Worm (Caenorhabditis elegans) whole organism, young adult: ENCODE results near the gene C44C1.1.

Experiments used
- B0035.1 ChIP-seq: sonication (generic microtip); optimal IDR thresholded peaks from 2 replicates; lab custom pipeline; 2016; ENCODE audit warnings: missing genetic modification characterization, mild to moderate bottlenecking, missing compliant biosample characterization, missing genotype, missing genetic modification reagents
- B0336.3 ChIP-seq: fragments of 200-800 bp; sonication (Bioruptor generic); IDR thresholded peaks from 2 replicates; pipeline ENCODE4 v1.3.6; 2022; ENCODE audit warnings: missing genetic modification characterization, missing compliant biosample characterization
- C17E4.6 ChIP-seq: fragments of 200-800 bp; sonication (Bioruptor generic); IDR thresholded peaks from 2 replicates; pipeline ENCODE4 v1.3.6; 2022; ENCODE audit warnings: missing genetic modification reagents, missing genetic modification characterization, missing compliant biosample characterization
- F22D6.2 ChIP-seq: sonication (generic microtip); optimal IDR thresholded peaks from 2 replicates; lab custom pipeline; 2016; ENCODE audit warnings: mild to moderate bottlenecking, missing genetic modification characterization, missing compliant biosample characterization
- F23B12.7 ChIP-seq: sonication (generic microtip); optimal IDR thresholded peaks from 2 replicates; lab custom pipeline; 2017; ENCODE audit warnings: missing genetic modification characterization, mild to moderate bottlenecking, missing compliant biosample characterization, antibody characterized with exemption, moderate library complexity; ENCODE audit not compliant: insufficient read depth
- F57C9.4 ChIP-seq: sonication (generic microtip); optimal IDR thresholded peaks from 2 replicates; lab custom pipeline; 2017; ENCODE audit warnings: mild to moderate bottlenecking, missing genetic modification characterization, missing compliant biosample characterization
- K11D2.4 ChIP-seq: fragments of 200-800 bp; sonication (Bioruptor generic); IDR thresholded peaks from 2 replicates; pipeline ENCODE4 v1.3.6; 2022; ENCODE audit warnings: missing genetic modification reagents, missing genetic modification characterization, missing compliant biosample characterization
- K12H6.12 ChIP-seq: fragments of 200-800 bp; sonication (Bioruptor generic); optimal IDR thresholded peaks from 2 replicates; lab custom pipeline; 2018; ENCODE audit warnings: mild to moderate bottlenecking, missing genetic modification characterization, missing compliant biosample characterization
- Y56A3A.18 ChIP-seq: fragments of 200-800 bp; sonication (Bioruptor generic); IDR thresholded peaks from 2 replicates; pipeline ENCODE4 v1.3.6; 2022; ENCODE audit warnings: missing genetic modification reagents, missing genetic modification characterization, missing compliant biosample characterization
- Y79H2A.3 ChIP-seq: fragments of 200-800 bp; sonication (Bioruptor generic); conservative IDR thresholded peaks from 2 replicates; pipeline ENCODE4 v1.3.6; 2022; ENCODE audit warnings: missing genetic modification reagents, missing genetic modification characterization, missing compliant biosample characterization
- Y95B8A.8 ChIP-seq: fragments of 200-800 bp; sonication (Bioruptor generic); IDR thresholded peaks from 2 replicates; pipeline ENCODE4 v1.3.6; 2022; ENCODE audit warnings: missing genetic modification reagents, missing genetic modification characterization, missing compliant biosample characterization
- aptf-3 ChIP-seq: fragments of 200-800 bp; sonication (Bioruptor generic); IDR thresholded peaks from 2 replicates; pipeline ENCODE4 v1.3.6; 2022; ENCODE audit warnings: missing genetic modification characterization, missing compliant biosample characterization
- atf-7 ChIP-seq: sonication (generic microtip); optimal IDR thresholded peaks from 2 replicates; lab custom pipeline; 2017; ENCODE audit warnings: mild to moderate bottlenecking, missing genetic modification characterization, missing compliant biosample characterization
- athp-1 ChIP-seq: sonication (generic microtip); optimal IDR thresholded peaks from 2 replicates; lab custom pipeline; 2017; ENCODE audit warnings: mild to moderate bottlenecking, missing genetic modification characterization, missing compliant biosample characterization
- attf-3 ChIP-seq: fragments of 200-800 bp; sonication (Bioruptor generic); conservative IDR thresholded peaks from 2 replicates; pipeline ENCODE4 v1.3.6; 2022; ENCODE audit warnings: missing genetic modification reagents, missing genetic modification characterization, missing compliant biosample characterization
- attf-6 ChIP-seq: fragments of 200-800 bp; sonication (Bioruptor generic); IDR thresholded peaks from 2 replicates; pipeline ENCODE4 v1.3.6; 2022; ENCODE audit warnings: missing genetic modification reagents, missing genetic modification characterization, missing compliant biosample characterization
- bed-2 ChIP-seq: fragments of 200-800 bp; sonication (Bioruptor generic); IDR thresholded peaks from 2 replicates; pipeline ENCODE4 v1.3.6; 2022; ENCODE audit warnings: missing genetic modification reagents, missing genetic modification characterization, missing compliant biosample characterization
- cebp-2 ChIP-seq: fragments of 200-800 bp; sonication (Bioruptor generic); IDR thresholded peaks from 2 replicates; pipeline ENCODE4 v1.3.6; 2022; ENCODE audit warnings: missing genetic modification characterization, missing compliant biosample characterization
- ceh-100 ChIP-seq: fragments of 200-800 bp; sonication (Bioruptor generic); IDR thresholded peaks from 2 replicates; pipeline ENCODE4 v1.3.6; 2022; ENCODE audit warnings: missing genetic modification reagents, missing genetic modification characterization, missing compliant biosample characterization
- ceh-27 ChIP-seq: fragments of 200-800 bp; sonication (Bioruptor generic); optimal IDR thresholded peaks from 2 replicates; lab custom pipeline; 2018; ENCODE audit warnings: mild to moderate bottlenecking, missing genetic modification characterization, moderate library complexity, missing compliant biosample characterization
- ceh-40 ChIP-seq: fragments of 200-800 bp; sonication (Bioruptor generic); IDR thresholded peaks from 2 replicates; pipeline ENCODE4 v1.3.6; 2022; ENCODE audit warnings: missing genetic modification characterization, missing compliant biosample characterization
- ceh-91 ChIP-seq: fragments of 200-800 bp; sonication (Bioruptor generic); IDR thresholded peaks from 2 replicates; pipeline ENCODE4 v1.3.6; 2022; ENCODE audit warnings: missing genetic modification reagents, missing genetic modification characterization, missing compliant biosample characterization
- dpff-1 ChIP-seq: sonication (generic microtip); optimal IDR thresholded peaks from 2 replicates; lab custom pipeline; 2017; ENCODE audit warnings: mild to moderate bottlenecking, missing genetic modification characterization, missing compliant biosample characterization
- efl-1 ChIP-seq: fragments of 150-350 bp; optimal IDR thresholded peaks from 2 replicates; lab custom pipeline; 2014; ENCODE audit warnings: missing biosample characterization, missing genetic modification reagents, missing genetic modification characterization
- egrh-3 ChIP-seq: fragments of 200-800 bp; sonication (Bioruptor generic); IDR thresholded peaks from 2 replicates; pipeline ENCODE4 v1.3.6; 2022; ENCODE audit warnings: missing genetic modification reagents, missing genetic modification characterization, missing compliant biosample characterization
- hrde-1 ChIP-seq: sonication (generic microtip); optimal IDR thresholded peaks from 2 replicates; lab custom pipeline; 2016; ENCODE audit warnings: missing genetic modification characterization, mild to moderate bottlenecking, missing compliant biosample characterization, moderate library complexity, missing genotype, missing genetic modification reagents, borderline replicate concordance
- hsf-1 ChIP-seq: fragments of 200-800 bp; sonication (Bioruptor generic); IDR thresholded peaks from 2 replicates; pipeline ENCODE4 v1.3.6; 2022; ENCODE audit warnings: missing genetic modification reagents, missing genetic modification characterization, missing compliant biosample characterization
- let-526 ChIP-seq: fragments of 200-800 bp; sonication (Bioruptor generic); IDR thresholded peaks from 2 replicates; pipeline ENCODE4 v1.3.6; 2022; ENCODE audit warnings: missing genetic modification reagents, missing genetic modification characterization, missing compliant biosample characterization
- lin-26 ChIP-seq: fragments of 200-800 bp; sonication (Bioruptor generic); IDR thresholded peaks from 2 replicates; pipeline ENCODE4 v1.3.6; 2022; ENCODE audit warnings: missing genetic modification reagents, missing genetic modification characterization, missing compliant biosample characterization
- lin-35 ChIP-seq, 3 experiments: fragments of 150-350 bp in 2 of 3; sonication (generic microtip) in 1 of 3; optimal IDR thresholded peaks; 2 replicates each; lab custom pipeline; 2014 to 2018; ENCODE audit warnings: missing biosample characterization in 3 of 3, missing genetic modification characterization in 3 of 3, missing genetic modification reagents in 3 of 3
- lir-1 ChIP-seq: fragments of 200-800 bp; sonication (Bioruptor generic); conservative IDR thresholded peaks from 2 replicates; pipeline ENCODE4 v1.3.6; 2022; ENCODE audit warnings: missing genetic modification reagents, missing genetic modification characterization, missing compliant biosample characterization
- madf-6 ChIP-seq: fragments of 200-800 bp; sonication (Bioruptor generic); IDR thresholded peaks from 2 replicates; pipeline ENCODE4 v1.3.6; 2022; ENCODE audit warnings: missing genetic modification reagents, missing genetic modification characterization, missing compliant biosample characterization
- mel-28 ChIP-seq: sonication (generic microtip); optimal IDR thresholded peaks from 2 replicates; lab custom pipeline; 2016; ENCODE audit warnings: borderline replicate concordance, mild to moderate bottlenecking, missing genetic modification characterization, missing compliant biosample characterization
- mes-4 ChIP-seq: sonication (generic microtip); optimal IDR thresholded peaks from 2 replicates; lab custom pipeline; 2016; ENCODE audit warnings: missing genotype, missing genetic modification characterization, missing compliant biosample characterization
- mxl-1 ChIP-seq: sonication (generic microtip); optimal IDR thresholded peaks from 2 replicates; lab custom pipeline; 2016; ENCODE audit warnings: missing genetic modification characterization, missing compliant biosample characterization
- nfyb-1 ChIP-seq: fragments of 200-800 bp; sonication (Bioruptor generic); IDR thresholded peaks from 2 replicates; pipeline ENCODE4 v1.3.6; 2022; ENCODE audit warnings: missing genetic modification reagents, missing genetic modification characterization, missing compliant biosample characterization
- rcor-1 ChIP-seq: fragments of 200-800 bp; sonication (Bioruptor generic); IDR thresholded peaks from 2 replicates; pipeline ENCODE4 v1.3.6; 2022; ENCODE audit warnings: missing genetic modification reagents, missing genetic modification characterization, missing compliant biosample characterization
- sdz-38 ChIP-seq: sonication (generic microtip); optimal IDR thresholded peaks from 2 replicates; lab custom pipeline; 2016; ENCODE audit warnings: missing genotype, missing genetic modification characterization, missing compliant biosample characterization
- sea-2 ChIP-seq: fragments of 200-800 bp; sonication (Bioruptor generic); IDR thresholded peaks from 2 replicates; pipeline ENCODE4 v1.3.6; 2022; ENCODE audit warnings: missing genetic modification characterization, missing compliant biosample characterization
- snpc-1.1 ChIP-seq: sonication (generic microtip); optimal IDR thresholded peaks from 2 replicates; lab custom pipeline; 2017; ENCODE audit warnings: missing genetic modification characterization, mild to moderate bottlenecking, missing compliant biosample characterization, antibody characterized with exemption, moderate library complexity, missing genotype, missing genetic modification reagents; ENCODE audit not compliant: insufficient read depth
- snpc-3.4 ChIP-seq: sonication (generic microtip); optimal IDR thresholded peaks from 2 replicates; lab custom pipeline; 2017; ENCODE audit warnings: missing genetic modification characterization, mild to moderate bottlenecking, missing compliant biosample characterization, antibody characterized with exemption, moderate library complexity, missing genotype, missing genetic modification reagents
- somi-1 ChIP-seq: fragments of 200-800 bp; sonication (Bioruptor generic); optimal IDR thresholded peaks from 2 replicates; lab custom pipeline; 2018; ENCODE audit warnings: mild to moderate bottlenecking, missing genetic modification characterization, missing compliant biosample characterization
- sptf-2 ChIP-seq: fragments of 200-800 bp; sonication (Bioruptor generic); optimal IDR thresholded peaks from 2 replicates; lab custom pipeline; 2018; ENCODE audit warnings: mild to moderate bottlenecking, missing genetic modification characterization, missing compliant biosample characterization
- unc-130 ChIP-seq: sonication (generic microtip); optimal IDR thresholded peaks from 2 replicates; lab custom pipeline; 2016; ENCODE audit warnings: missing genetic modification reagents, missing genetic modification characterization, missing compliant biosample characterization
- xnd-1 ChIP-seq: sonication (generic microtip); optimal IDR thresholded peaks from 2 replicates; lab custom pipeline; 2016; ENCODE audit warnings: missing genotype, missing genetic modification reagents, missing genetic modification characterization, missing compliant biosample characterization
- ztf-22 ChIP-seq: fragments of 200-800 bp; sonication (Bioruptor generic); optimal IDR thresholded peaks from 2 replicates; lab custom pipeline; 2018; ENCODE audit warnings: mild to moderate bottlenecking, missing genetic modification characterization, moderate library complexity, missing compliant biosample characterization
- ztf-6 ChIP-seq: fragments of 200-800 bp; sonication (Bioruptor generic); IDR thresholded peaks from 2 replicates; pipeline ENCODE4 v1.3.6; 2022; ENCODE audit warnings: missing genetic modification reagents, missing genetic modification characterization, missing compliant biosample characterization

C44C1.1 gene

DNA sequence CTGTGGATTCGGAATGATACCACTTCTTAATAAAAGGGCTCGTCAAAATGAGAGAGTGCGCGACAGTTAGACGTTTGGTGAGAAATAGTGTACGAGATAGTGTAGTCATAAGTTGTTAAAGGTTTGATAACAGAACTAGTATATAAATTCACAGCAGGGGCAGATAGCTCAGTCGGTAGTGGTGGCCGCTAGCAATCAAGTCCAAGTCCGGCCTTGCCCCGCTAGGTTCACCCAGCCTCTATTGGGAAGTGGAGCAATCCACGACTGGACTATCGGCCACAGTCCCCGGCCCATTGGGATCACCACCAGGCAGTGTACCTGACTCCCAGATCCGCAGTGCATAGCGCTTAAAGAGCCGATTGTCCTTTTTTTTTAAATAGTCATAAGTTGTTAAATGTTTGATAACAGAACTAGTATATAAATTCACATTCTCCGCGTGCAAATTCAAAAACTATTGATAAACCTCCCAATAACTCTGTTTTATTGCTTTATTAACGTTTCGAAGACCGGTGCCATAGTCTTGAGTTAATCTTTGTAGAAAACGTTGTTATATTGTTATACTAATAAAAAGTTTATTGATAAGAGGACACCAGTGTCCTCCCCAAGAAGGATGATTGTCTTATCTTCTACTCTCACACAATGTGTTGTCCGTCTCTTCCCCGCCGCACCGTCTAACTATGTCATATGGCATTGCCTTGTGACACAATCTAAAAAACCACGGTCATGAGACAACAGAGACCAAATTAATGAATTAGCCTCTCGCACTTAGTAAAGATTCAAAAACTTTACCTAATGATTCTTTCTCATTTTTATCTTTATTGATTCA is 30.3 kb downstream of the C44C1.1 start (continued):
- TF ChIP-seq aptf-3 (GFP tag; lab: Robert Waterston, UW) (no peak), nfyb-1 (GFP tag; lab: Robert Waterston, UW) (peak; percentile 48), C17E4.6 (GFP tag; lab: Robert Waterston, UW) (no peak), F23B12.7 (tag; lab: Kevin White, UChicago) (no peak), madf-6 (GFP tag; lab: Robert Waterston, UW) (no peak), xnd-1 (no peak), Y95B8A.8 (0 out of 2 replicates have a peak, but pooled peaks have one; percentile 44), B0035.1 (tag; lab: Kevin White, UChicago) (peak; percentile 2), Y56A3A.18 (GFP tag; lab: Robert Waterston, UW) (0 out of 2 replicates have a peak, but pooled peaks have one; percentile 20), B0336.3 (GFP tag; lab: Robert Waterston, UW) (peak; percentile 63), F22D6.2 (peak; percentile 1), lir-1 (GFP tag; lab: Robert Waterston, UW) (peak; percentile 28; the same call in 1 of the 2 replicates), egrh-3 (GFP tag; lab: Robert Waterston, UW) (no peak), rcor-1 (GFP tag; lab: Robert Waterston, UW) (no peak), let-526 (GFP tag; lab: Robert Waterston, UW) (peak; percentile 55; the same call in 1 of the 2 replicates), attf-6 (GFP tag; lab: Robert Waterston, UW) (no peak), athp-1 (no peak), dpff-1 (tag; lab: Kevin White, UChicago) (no peak), cebp-2 (no peak), mel-28 (tag; lab: Kevin White, UChicago) (no peak), hsf-1 (no peak), ceh-91 (GFP tag; lab: Robert Waterston, UW) (no peak), mxl-1 (no peak), hrde-1 (tag; lab: Kevin White, UChicago) (no peak), efl-1 (GFP tag; lab: Kevin White, UChicago) (no peak), K12H6.12 (peak; percentile 13), lin-26 (GFP tag; lab: Robert Waterston, UW) (peak; percentile 63), ztf-22 (peak; percentile 67), F57C9.4 (tag; lab: Kevin White, UChicago) (peak; percentile 29), sea-2 (no peak), K11D2.4 (GFP tag; lab: Robert Waterston, UW) (peak; percentile 59; the same call in 1 of the 2 replicates), Y79H2A.3 (no peak), sdz-38 (tag; lab: Kevin White, UChicago) (no peak), unc-130 (GFP tag; lab: Kevin White, UChicago) (no peak), snpc-3.4 (tag; lab: Kevin White, UChicago) (no peak), attf-3 (no peak), lin-35 (GFP tag; optimal IDR thresholded peaks at IDR 0.05; lab: Kevin White, UChicago) (no peak), atf-7 (tag; lab: Kevin White, UChicago) (peak; percentile 37), ceh-40 (GFP tag; lab: Robert Waterston, UW) (no peak), ceh-27 (GFP tag; lab: Kevin White, UChicago) (no peak), ztf-6 (no peak), mes-4 (tag; lab: Kevin White, UChicago) (no peak), somi-1 (peak; percentile 24), ceh-100 (GFP tag; lab: Robert Waterston, UW) (no peak), sptf-2 (GFP tag; lab: Kevin White, UChicago) (no peak), bed-2 (GFP tag; lab: Robert Waterston, UW) (no peak), snpc-1.1 (tag; lab: Kevin White, UChicago) (no peak)
